Fruit fly (Drosophila melanogaster): Measurements from ENCODE around the gene NijA.

Gene NijA

DNA sequence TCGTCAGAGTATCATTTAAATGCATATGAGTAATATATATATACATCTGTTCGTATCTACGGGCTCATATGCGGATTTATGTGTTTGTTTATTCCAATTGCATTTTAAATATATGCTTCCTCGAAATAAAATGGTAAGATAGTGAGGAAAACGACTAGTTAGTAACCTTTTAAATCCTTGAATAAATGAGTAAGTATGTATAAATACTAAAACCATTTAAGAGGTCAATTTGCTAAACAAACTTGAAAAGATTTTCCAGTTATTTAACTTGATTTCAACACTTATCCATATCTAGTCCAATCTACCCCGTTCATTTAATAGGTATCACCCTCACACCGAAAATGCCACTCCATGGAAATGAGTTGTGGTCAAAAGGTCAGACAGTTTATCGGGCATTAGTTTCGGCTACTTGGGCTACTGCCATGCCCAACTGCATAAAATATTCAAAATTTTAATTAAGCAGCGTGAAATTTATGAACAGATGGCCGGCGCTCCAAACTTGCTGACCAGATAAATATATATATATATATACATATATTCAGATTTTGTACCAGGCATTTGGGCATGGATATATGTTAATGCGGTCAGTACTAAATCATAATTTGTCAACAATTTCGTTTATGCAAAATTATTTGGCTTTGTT lies 49.0 kb upstream of the NijA start (continued):
- TF ChIP-seq Dref (GFP tag; IDR thresholded peaks at IDR 0.05) (no peak), B-H1 (GFP tag; IDR thresholded peaks at IDR 0.05) (peak; percentile 71), CG5245 (GFP tag; optimal IDR thresholded peaks at IDR 0.05) (peak; percentile 44), CG7357 (GFP tag; IDR thresholded peaks at IDR 0.05) (no peak), Dll (GFP tag; IDR thresholded peaks at IDR 0.05; ENCODE audit: partially characterized antibody) (no peak), CG8290 (GFP tag; optimal IDR thresholded peaks at IDR 0.05) (no peak), CG8290 (tag; optimal IDR thresholded peaks at IDR 0.05) (peak in 1 of 2 experiments; percentile 48), CG34224 (GFP tag; IDR thresholded peaks at IDR 0.05; ENCODE audit: partially characterized antibody) (no peak), pros (GFP tag; optimal IDR thresholded peaks at IDR 0.05) (no peak), CG11504 (tag; optimal IDR thresholded peaks at IDR 0.05) (peak; percentile 77), CG1603 (tag; optimal IDR thresholded peaks at IDR 0.05) (peak; percentile 81), C15 (GFP tag; IDR thresholded peaks at IDR 0.05) (no peak), CG12236 (GFP tag; optimal IDR thresholded peaks at IDR 0.05) (no peak), disco-r (GFP tag; optimal IDR thresholded peaks at IDR 0.05) (no peak), ind (GFP tag; optimal IDR thresholded peaks at IDR 0.05) (peak; percentile 61), CG17328 (GFP tag; IDR thresholded peaks at IDR 0.05) (peak; percentile 48; the same call in 1 of the 2 replicates), Dad (GFP tag; optimal IDR thresholded peaks at IDR 0.05) (no peak), gfzf (GFP tag; optimal IDR thresholded peaks at IDR 0.05) (no peak), CG13123 (GFP tag; optimal IDR thresholded peaks at IDR 0.05) (no peak), crc (GFP tag; optimal IDR thresholded peaks at IDR 0.05) (no peak), vvl (GFP tag; IDR thresholded peaks at IDR 0.05) (peak; percentile 81), Blimp-1 (GFP tag; optimal IDR thresholded peaks at IDR 0.05) (peak; percentile 77), luna (GFP tag; optimal IDR thresholded peaks at IDR 0.05) (no peak), kah (GFP tag; optimal IDR thresholded peaks at IDR 0.05) (no peak), CG3726 (GFP tag; IDR thresholded peaks at IDR 0.05) (no peak), CG18599 (GFP tag; optimal IDR thresholded peaks at IDR 0.05) (no peak), exex (tag; optimal IDR thresholded peaks at IDR 0.05) (no peak), bowl (GFP tag; IDR thresholded peaks at IDR 0.05) (peak; percentile 28; the same call in 1 of the 2 replicates), CG12155 (GFP tag; optimal IDR thresholded peaks at IDR 0.05) (no peak), dimm (GFP tag; IDR thresholded peaks at IDR 0.05) (peak; percentile 31; the same call in 1 of the 2 replicates), cad (GFP tag; optimal IDR thresholded peaks at IDR 0.05) (no peak), NK7.1 (GFP tag; optimal IDR thresholded peaks at IDR 0.05) (no peak), ci (GFP tag; IDR thresholded peaks at IDR 0.05) (peak; percentile 47; the same call in 2 of the 3 replicates), CG1602 (GFP tag; optimal IDR thresholded peaks at IDR 0.05) (peak; percentile 47), CG10274 (GFP tag; optimal IDR thresholded peaks at IDR 0.05) (no peak), D (optimal IDR thresholded peaks at IDR 0.05) (no peak), D (GFP tag; optimal IDR thresholded peaks at IDR 0.05) (peak; percentile 56), Oli (tag; optimal IDR thresholded peaks at IDR 0.05) (peak; percentile 73), seq (GFP tag; IDR thresholded peaks at IDR 0.05) (peak; percentile 35; the same call in 1 of the 2 replicates), Ptx1 (GFP tag; IDR thresholded peaks at IDR 0.05) (peak; percentile 81), CG43689 (GFP tag; IDR thresholded peaks at IDR 0.05) (peak; percentile 49; the same call in 1 of the 2 replicates), gsb-n (tag; optimal IDR thresholded peaks at IDR 0.05) (peak; percentile 64), lmd (GFP tag; IDR thresholded peaks at IDR 0.05) (peak; percentile 63), sima (GFP tag; optimal IDR thresholded peaks at IDR 0.05) (no peak), Abd-B (GFP tag; optimal IDR thresholded peaks at IDR 0.05) (peak; percentile 69), Sin3A (optimal IDR thresholded peaks at IDR 0.05) (no peak), Atf-2 (GFP tag; optimal IDR thresholded peaks at IDR 0.05) (no peak), Fer3 (tag; optimal IDR thresholded peaks at IDR 0.05) (peak; percentile 9), chinmo (GFP tag; IDR thresholded peaks at IDR 0.05; ENCODE audit: partially characterized antibody) (no peak), Dek (tag; optimal IDR thresholded peaks at IDR 0.05) (peak; percentile 8), az2 (GFP tag; optimal IDR thresholded peaks at IDR 0.05) (peak; percentile 66), CG14014 (GFP tag; IDR thresholded peaks at IDR 0.05) (no peak)
